Worm (Caenorhabditis elegans) whole organism, early embryonic: Measurements from ENCODE around the gene Y39G8B.2.

ENCODE experiments used
- B0310.2 ChIP-seq: sonication (generic microtip); optimal IDR thresholded peaks from 2 replicates; lab custom pipeline; 2016; ENCODE audit warnings: mild to moderate bottlenecking, missing genetic modification characterization, missing compliant biosample characterization
- aly-1 ChIP-seq: sonication (generic microtip); optimal IDR thresholded peaks from 2 replicates; lab custom pipeline; 2016; ENCODE audit warnings: missing genetic modification characterization, missing compliant biosample characterization
- ama-1 ChIP-seq: fragments of 150-350 bp; optimal IDR thresholded peaks from 2 replicates; lab custom pipeline; 2014
- ceh-36 ChIP-seq: sonication (generic microtip); optimal IDR thresholded peaks from 2 replicates; lab custom pipeline; 2016; ENCODE audit warnings: missing genetic modification characterization, inconsistent platforms, missing compliant biosample characterization
- ets-7 ChIP-seq: sonication (generic microtip); optimal IDR thresholded peaks from 2 replicates; lab custom pipeline; 2016; ENCODE audit warnings: missing genotype, missing genetic modification characterization, missing compliant biosample characterization
- hmbx-1 ChIP-seq: sonication (generic microtip); optimal IDR thresholded peaks from 2 replicates; lab custom pipeline; 2016; ENCODE audit warnings: mild to moderate bottlenecking, missing genetic modification characterization, missing compliant biosample characterization
- sea-1 ChIP-seq: fragments of 200-800 bp; sonication (Bioruptor generic); conservative IDR thresholded peaks from 2 replicates; pipeline ENCODE4 v1.3.6; 2022; ENCODE audit warnings: missing genetic modification characterization, missing compliant biosample characterization
- tbx-37 ChIP-seq: fragments of 200-800 bp; sonication (Bioruptor generic); conservative IDR thresholded peaks from 2 replicates; pipeline ENCODE4 v1.3.6; 2022; ENCODE audit warnings: missing genetic modification reagents, missing genetic modification characterization, missing compliant biosample characterization
- tra-4 ChIP-seq: sonication (generic microtip); optimal IDR thresholded peaks from 2 replicates; lab custom pipeline; 2017; ENCODE audit warnings: missing genetic modification characterization, missing compliant biosample characterization

ce11 chrII:13982923-13983322 is 6.9 kb upstream of the Y39G8B.2 start, which contains the start of the genes Y39G8B.13 and Y39G8B.10:
- no peak for TF ChIP-seq hmbx-1
- TF ChIP-seq ceh-36: no peak
- TF ChIP-seq tbx-37 (GFP tag; lab: Robert Waterston, UW): no peak
- no peak for TF ChIP-seq sea-1 (GFP tag; lab: Robert Waterston, UW)
- no peak for TF ChIP-seq ets-7 (tag; lab: Kevin White, UChicago)
- no peak for TF ChIP-seq aly-1 (tag; lab: Kevin White, UChicago)
- no peak for TF ChIP-seq tra-4 (tag; lab: Kevin White, UChicago)
- TF ChIP-seq B0310.2: no peak
- no peak for TF ChIP-seq ama-1 (lab: Kevin White, UChicago)
